Worm (Caenorhabditis elegans): ENCODE measurements around the gene K10C2.6.

K10C2.6 gene

DNA sequence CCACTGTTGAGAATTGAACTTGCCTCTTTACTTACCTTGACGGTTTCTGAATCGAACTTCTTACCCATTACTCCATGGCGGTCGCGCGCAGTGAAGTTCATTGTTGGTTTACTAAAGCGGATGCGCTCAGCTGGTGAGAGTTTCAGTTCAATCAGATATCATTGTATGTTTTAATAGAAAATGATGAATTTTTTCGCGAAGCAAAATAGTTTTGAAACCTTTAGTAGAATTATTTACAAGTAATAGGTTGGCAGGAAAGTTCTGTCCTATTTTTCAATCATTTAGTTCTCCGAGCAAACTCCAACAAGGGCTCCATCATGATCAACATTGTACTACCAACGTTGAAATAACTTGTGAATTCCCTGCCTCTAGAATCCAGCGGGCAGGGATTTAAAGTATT lies 16.2 kb downstream of the K10C2.6 start, which contains the start of gene C15B12.3:
TSS of gene C15B12.3 (minus strand) at position 101 of the 400 bp plus-strand sequence.
- TF ChIP-seq ztf-16 (tag; optimal IDR thresholded peaks at IDR 0.05) (no peak), hlh-13 (GFP tag; optimal IDR thresholded peaks at IDR 0.05) (no peak), rnt-1 (tag; optimal IDR thresholded peaks at IDR 0.05) (no peak), ceh-19 (GFP tag; optimal IDR thresholded peaks at IDR 0.05) (no peak), Y22D7AL.16 (tag; optimal IDR thresholded peaks at IDR 0.05) (no peak), odd-2 (tag; optimal IDR thresholded peaks at IDR 0.05) (no peak), npax-4 (tag; optimal IDR thresholded peaks at IDR 0.05) (no peak), zip-5 (tag; optimal IDR thresholded peaks at IDR 0.05) (no peak), hlh-30 (tag; optimal IDR thresholded peaks at IDR 0.05; ENCODE audit: insufficient read depth) (no peak), T23F11.4 (GFP tag; optimal IDR thresholded peaks at IDR 0.05) (no peak), dve-1 (tag; optimal IDR thresholded peaks at IDR 0.05) (no peak), ceh-48 (tag; optimal IDR thresholded peaks at IDR 0.05) (no peak), ama-1 (optimal IDR thresholded peaks at IDR 0.05) (no peak), hlh-8 (tag; optimal IDR thresholded peaks at IDR 0.05) (no peak), mec-3 (tag; optimal IDR thresholded peaks at IDR 0.05; ENCODE audit: borderline replicate concordance) (no peak), unc-3 (GFP tag; conservative IDR thresholded peaks at IDR 0.05) (no peak), unc-3 (tag; optimal IDR thresholded peaks at IDR 0.05) (no peak)

DNA sequence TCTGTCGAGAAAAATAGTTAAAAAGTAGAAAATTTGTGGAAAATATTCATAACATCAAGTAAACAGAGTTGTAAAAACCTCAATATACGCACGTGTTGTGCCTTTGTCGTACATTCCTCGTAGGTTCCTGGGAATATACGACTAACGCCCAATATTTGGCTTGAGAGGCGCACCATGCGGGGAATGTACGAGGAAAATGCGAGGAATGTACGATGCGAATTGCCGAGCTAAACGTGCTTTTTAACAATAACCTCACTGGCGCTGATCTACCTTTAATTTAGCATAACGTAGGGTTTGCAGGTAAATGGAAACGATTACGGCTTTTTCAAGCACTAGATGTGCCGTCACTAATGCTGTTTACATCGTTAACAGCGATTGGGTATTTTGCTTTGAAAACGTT lies 17.3 kb downstream of the K10C2.6 start, which contains the start of gene C15B12.9:
TSS of gene C15B12.9 (plus strand) at position 301 of the 400 bp plus-strand sequence.
- no peak for TF ChIP-seq che-1 (tag; optimal IDR thresholded peaks at IDR 0.05)
- no peak for TF ChIP-seq sdc-2 (tag; optimal IDR thresholded peaks at IDR 0.05)
- TF ChIP-seq ceh-30 (tag; optimal IDR thresholded peaks at IDR 0.05), result no peak
- no peak for TF ChIP-seq sox-4 (tag; optimal IDR thresholded peaks at IDR 0.05)
- no peak for TF ChIP-seq ceh-45 (GFP tag; IDR thresholded peaks at IDR 0.05)
- TF ChIP-seq ztf-16 (tag; optimal IDR thresholded peaks at IDR 0.05), result no peak
- TF ChIP-seq fkh-10 (GFP tag; optimal IDR thresholded peaks at IDR 0.05), result no peak
- TF ChIP-seq hlh-15 (tag; optimal IDR thresholded peaks at IDR 0.05), result no peak
- TF ChIP-seq ceh-24 (tag; optimal IDR thresholded peaks at IDR 0.05), result no peak
- no peak for TF ChIP-seq nfya-1 (tag; optimal IDR thresholded peaks at IDR 0.05)
- no peak for TF ChIP-seq tbx-7 (tag; optimal IDR thresholded peaks at IDR 0.05)
- no peak for TF ChIP-seq ceh-31 (tag; optimal IDR thresholded peaks at IDR 0.05)
- TF ChIP-seq ama-1 (optimal IDR thresholded peaks at IDR 0.05), result no peak
- TF ChIP-seq Y22D7AL.16 (tag; optimal IDR thresholded peaks at IDR 0.05), result no peak
- no peak for TF ChIP-seq unc-86 (tag; optimal IDR thresholded peaks at IDR 0.05)
- TF ChIP-seq dmd-4 (tag; optimal IDR thresholded peaks at IDR 0.05; ENCODE audit: borderline replicate concordance), result no peak
- no peak for TF ChIP-seq eyg-1 (tag; optimal IDR thresholded peaks at IDR 0.05)
- no peak for TF ChIP-seq ceh-14 (tag; optimal IDR thresholded peaks at IDR 0.05)
- TF ChIP-seq hlh-8 (tag; optimal IDR thresholded peaks at IDR 0.05), result no peak
- TF ChIP-seq pros-1 (tag; optimal IDR thresholded peaks at IDR 0.05), result no peak

DNA sequence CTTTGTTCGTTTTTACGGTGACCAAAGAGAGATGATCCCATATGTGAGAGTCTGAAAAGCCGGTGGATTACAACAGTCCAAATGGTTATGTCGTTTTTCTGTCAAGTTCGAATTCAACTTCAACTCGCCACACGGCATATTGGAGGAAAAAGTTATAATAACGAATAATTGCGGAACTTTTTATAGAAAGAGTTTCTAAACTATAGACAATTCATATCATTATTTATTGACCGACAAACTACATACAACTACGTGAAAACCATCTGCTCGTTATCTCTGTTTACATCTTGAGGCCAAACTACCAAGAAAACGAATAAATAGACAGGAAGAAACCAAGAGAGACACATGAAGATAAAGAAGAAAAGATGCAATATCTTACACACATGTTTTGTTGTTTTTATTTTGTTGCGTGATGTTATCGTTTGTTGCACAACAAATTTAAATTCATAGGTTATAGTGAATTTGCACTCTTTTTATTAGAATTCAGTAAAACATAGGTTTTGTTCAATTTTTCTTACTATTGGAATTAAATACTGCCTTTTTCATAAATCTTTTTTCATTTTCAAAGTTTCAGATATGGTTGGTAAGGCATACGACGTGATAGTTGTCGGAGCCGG lies 22.6 kb downstream of the K10C2.6 start, which contains the start of the genes C15B12.4 and C15B12.8:
TSS of gene C15B12.4 (minus strand) at position 51 of the 617 bp plus-strand sequence.
TSS of gene C15B12.8 (plus strand) at position 567 of the 617 bp plus-strand sequence.
- peak; percentile 54 for TF ChIP-seq elt-2 (tag; optimal IDR thresholded peaks at IDR 0.05)
- TF ChIP-seq hlh-13 (GFP tag; optimal IDR thresholded peaks at IDR 0.05), result no peak

DNA sequence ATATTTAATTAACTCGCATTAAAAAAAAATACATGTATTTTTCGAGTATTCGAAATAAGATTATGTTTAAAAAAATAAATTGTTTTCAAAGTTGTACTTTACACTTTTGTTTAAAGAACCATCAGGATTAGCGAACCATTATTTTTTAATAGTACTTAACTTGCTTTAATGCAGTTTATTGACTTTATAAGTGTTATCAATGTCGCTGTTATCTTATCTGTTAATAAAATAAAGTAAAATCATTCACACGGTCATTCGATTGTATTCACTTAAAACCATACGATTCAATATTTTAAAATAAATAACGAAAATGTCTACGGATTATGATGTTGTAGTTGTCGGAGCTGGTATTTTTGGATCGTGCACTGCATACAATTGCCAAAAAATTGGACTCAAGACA lies 25.3 kb downstream of the K10C2.6 start, which contains the start of gene C15B12.1:
TSS of gene C15B12.1 (plus strand) at position 271 of the 400 bp plus-strand sequence.
- TF ChIP-seq unc-86 (tag; optimal IDR thresholded peaks at IDR 0.05) (no peak), elt-2 (tag; optimal IDR thresholded peaks at IDR 0.05) (peak; percentile 59), unc-3 (GFP tag; conservative IDR thresholded peaks at IDR 0.05) (no peak), unc-3 (tag; optimal IDR thresholded peaks at IDR 0.05) (no peak)

DNA sequence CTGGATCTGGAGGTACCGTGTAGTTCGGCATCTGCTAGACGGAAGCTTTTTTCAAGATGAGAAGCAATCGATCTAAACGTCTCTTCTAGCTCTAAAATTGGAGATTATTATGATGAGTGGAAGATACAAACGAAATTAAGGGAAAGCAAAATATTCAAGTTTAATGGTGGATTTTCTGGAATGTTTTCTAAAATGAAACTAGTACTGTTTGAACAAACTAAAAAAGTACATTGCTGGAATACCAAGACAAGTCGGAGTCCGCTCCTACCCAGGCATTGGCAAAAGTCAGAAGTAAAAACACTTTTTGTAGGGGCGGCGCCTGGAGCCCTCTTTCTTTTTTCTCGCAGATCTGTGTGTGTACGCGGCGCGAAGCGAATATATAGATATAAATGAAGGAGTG lies 33.5 kb downstream of the K10C2.6 start, which contains the start of gene gar-1:
TSS of gene gar-1 (minus strand) at position 101 of the 400 bp plus-strand sequence.
- TF ChIP-seq dve-1 (tag; optimal IDR thresholded peaks at IDR 0.05), result no peak
- no peak for TF ChIP-seq fax-1 (tag; optimal IDR thresholded peaks at IDR 0.05)
- TF ChIP-seq sox-4 (tag; optimal IDR thresholded peaks at IDR 0.05), result no peak
- no peak for TF ChIP-seq pat-9 (tag; optimal IDR thresholded peaks at IDR 0.05)
- TF ChIP-seq nfya-1 (tag; optimal IDR thresholded peaks at IDR 0.05), result no peak
- TF ChIP-seq hlh-6 (tag; optimal IDR thresholded peaks at IDR 0.05), result no peak
- TF ChIP-seq dmd-4 (tag; optimal IDR thresholded peaks at IDR 0.05; ENCODE audit: borderline replicate concordance), result no peak
- no peak for TF ChIP-seq sox-2 (GFP tag; IDR thresholded peaks at IDR 0.05)
- TF ChIP-seq gmeb-2 (tag; optimal IDR thresholded peaks at IDR 0.05), result no peak
- TF ChIP-seq pqm-1 (tag; optimal IDR thresholded peaks at IDR 0.05), result no peak
- no peak for TF ChIP-seq pros-1 (tag; optimal IDR thresholded peaks at IDR 0.05)
- TF ChIP-seq elt-2 (tag; optimal IDR thresholded peaks at IDR 0.05), result no peak
- no peak for TF ChIP-seq ceh-45 (GFP tag; IDR thresholded peaks at IDR 0.05)
- no peak for TF ChIP-seq ahr-1 (tag; optimal IDR thresholded peaks at IDR 0.05)
- no peak for TF ChIP-seq syd-9 (tag; optimal IDR thresholded peaks at IDR 0.05)
- no peak for TF ChIP-seq ceh-19 (GFP tag; optimal IDR thresholded peaks at IDR 0.05)
- TF ChIP-seq ceh-24 (tag; optimal IDR thresholded peaks at IDR 0.05), result no peak

All from whole organism, late embryonic.